Worm (Caenorhabditis elegans) whole organism, L2 larva: ENCODE measurements around the gene C02F5.10.

Source experiments
- C34F6.9 ChIP-seq: fragments of 150-350 bp; optimal IDR thresholded peaks from 2 replicates; lab custom pipeline; 2014; ENCODE audit warnings: missing biosample characterization, missing genetic modification characterization
- F13H6.1 ChIP-seq: sonication (generic microtip); optimal IDR thresholded peaks from 2 replicates; lab custom pipeline; 2016; ENCODE audit warnings: missing genetic modification characterization, missing compliant biosample characterization
- R02D3.7 ChIP-seq: fragments of 150-350 bp; optimal IDR thresholded peaks from 2 replicates; lab custom pipeline; 2014; ENCODE audit warnings: missing biosample characterization, missing genetic modification characterization
- Y55F3AM.14 ChIP-seq: fragments of 200-800 bp; sonication (Bioruptor generic); optimal IDR thresholded peaks from 2 replicates; lab custom pipeline; 2018; ENCODE audit warnings: mild to moderate bottlenecking, missing genetic modification characterization, missing compliant biosample characterization
- ZK546.5 ChIP-seq: sonication (generic microtip); optimal IDR thresholded peaks from 2 replicates; lab custom pipeline; 2017; ENCODE audit warnings: missing biosample characterization, missing genetic modification characterization
- alr-1 ChIP-seq: fragments of 150-350 bp; optimal IDR thresholded peaks from 2 replicates; lab custom pipeline; 2014; ENCODE audit warnings: missing biosample characterization, missing genetic modification characterization
- aly-2 ChIP-seq: fragments of 150-350 bp; optimal IDR thresholded peaks from 2 replicates; lab custom pipeline; 2014; ENCODE audit warnings: missing biosample characterization, missing genetic modification characterization
- ama-1 ChIP-seq: fragments of 150-350 bp; optimal IDR thresholded peaks from 2 replicates; lab custom pipeline; 2018; ENCODE audit warnings: inconsistent platforms
- blmp-1 ChIP-seq: sonication (generic microtip); optimal IDR thresholded peaks from 2 replicates; lab custom pipeline; 2017; ENCODE audit warnings: missing genetic modification characterization, mild to moderate bottlenecking, missing compliant biosample characterization, antibody characterized with exemption, moderate library complexity; ENCODE audit not compliant: insufficient read depth
- ceh-16 ChIP-seq: fragments of 150-350 bp; optimal IDR thresholded peaks from 2 replicates; lab custom pipeline; 2014; ENCODE audit warnings: missing biosample characterization, missing genetic modification characterization
- ceh-82 ChIP-seq: fragments of 150-350 bp; optimal IDR thresholded peaks from 2 replicates; lab custom pipeline; 2014; ENCODE audit warnings: missing biosample characterization, missing genetic modification characterization
- crh-2 ChIP-seq: sonication (generic microtip); optimal IDR thresholded peaks from 2 replicates; lab custom pipeline; 2017; ENCODE audit warnings: missing biosample characterization, missing genetic modification characterization
- dmd-4 ChIP-seq: sonication (generic microtip); optimal IDR thresholded peaks from 2 replicates; lab custom pipeline; 2017; ENCODE audit warnings: missing biosample characterization, missing genetic modification characterization
- egl-27 ChIP-seq: sonication (generic microtip); optimal IDR thresholded peaks from 3 replicates; lab custom pipeline; 2017; ENCODE audit warnings: missing biosample characterization, missing genetic modification reagents, missing genetic modification characterization
- elt-1 ChIP-seq: fragments of 150-350 bp; optimal IDR thresholded peaks from 2 replicates; lab custom pipeline; 2014; ENCODE audit warnings: missing biosample characterization, missing genetic modification characterization
- elt-3 ChIP-seq: sonication (generic microtip); optimal IDR thresholded peaks from 2 replicates; lab custom pipeline; 2017; ENCODE audit warnings: missing biosample characterization, missing genetic modification characterization
- fos-1 ChIP-seq: fragments of 150-350 bp; optimal IDR thresholded peaks from 2 replicates; lab custom pipeline; 2014; ENCODE audit warnings: missing biosample characterization, missing genetic modification characterization
- gmeb-1 ChIP-seq: fragments of 150-350 bp; optimal IDR thresholded peaks from 2 replicates; lab custom pipeline; 2014; ENCODE audit warnings: missing biosample characterization, missing genetic modification characterization
- lin-11 ChIP-seq: fragments of 150-350 bp; sonication (generic microtip); optimal IDR thresholded peaks from 2 replicates; lab custom pipeline; 2014; ENCODE audit warnings: missing biosample characterization, missing genetic modification characterization, inconsistent platforms, mixed read lengths
- lin-39 ChIP-seq: fragments of 150-350 bp; optimal IDR thresholded peaks from 2 replicates; lab custom pipeline; 2014; ENCODE audit warnings: missing biosample characterization, missing genetic modification reagents, missing genetic modification characterization
- lsy-2 ChIP-seq, 2 experiments: fragments of 150-350 bp in 1 of 2; sonication (generic microtip) in 1 of 2; optimal IDR thresholded peaks; 2 replicates each; lab custom pipeline; 2014 to 2017; ENCODE audit warnings: missing biosample characterization in 2 of 2, missing genetic modification characterization in 2 of 2
- mab-5 ChIP-seq: fragments of 150-350 bp; optimal IDR thresholded peaks from 2 replicates; lab custom pipeline; 2014; ENCODE audit warnings: missing biosample characterization, missing genetic modification characterization
- mbf-1 ChIP-seq: sonication (generic microtip); optimal IDR thresholded peaks from 2 replicates; lab custom pipeline; 2017; ENCODE audit warnings: missing biosample characterization, missing genetic modification characterization
- mdl-1 ChIP-seq, 2 experiments: fragments of 150-350 bp in 1 of 2; sonication (generic microtip) in 1 of 2; optimal IDR thresholded peaks; 2 replicates each; lab custom pipeline; 2017; ENCODE audit warnings: missing biosample characterization in 2 of 2, missing genetic modification characterization in 2 of 2
- nhr-10 ChIP-seq: sonication (generic microtip); optimal IDR thresholded peaks from 2 replicates; lab custom pipeline; 2017; ENCODE audit warnings: missing biosample characterization, missing genetic modification characterization
- nhr-11 ChIP-seq: fragments of 150-350 bp; optimal IDR thresholded peaks from 2 replicates; lab custom pipeline; 2014; ENCODE audit warnings: missing biosample characterization, missing genetic modification characterization
- nhr-23 ChIP-seq: fragments of 150-350 bp; optimal IDR thresholded peaks from 2 replicates; lab custom pipeline; 2014; ENCODE audit warnings: missing biosample characterization, missing genetic modification reagents, missing genetic modification characterization
- nhr-237 ChIP-seq: fragments of 150-350 bp; optimal IDR thresholded peaks from 2 replicates; lab custom pipeline; 2014; ENCODE audit warnings: missing biosample characterization, missing genetic modification characterization
- nhr-6 ChIP-seq: fragments of 150-350 bp; optimal IDR thresholded peaks from 2 replicates; lab custom pipeline; 2014; ENCODE audit warnings: missing biosample characterization, missing genetic modification characterization
- nhr-77 ChIP-seq: fragments of 150-350 bp; optimal IDR thresholded peaks from 2 replicates; lab custom pipeline; 2014; ENCODE audit warnings: missing biosample characterization, missing genetic modification characterization
- peb-1 ChIP-seq: fragments of 150-350 bp; optimal IDR thresholded peaks from 2 replicates; lab custom pipeline; 2014; ENCODE audit warnings: missing biosample characterization, missing genetic modification characterization
- sem-4 ChIP-seq: fragments of 150-350 bp; optimal IDR thresholded peaks from 2 replicates; lab custom pipeline; 2014; ENCODE audit warnings: missing biosample characterization, missing genetic modification reagents, missing genetic modification characterization
- sma-9 ChIP-seq, 2 experiments: fragments of 150-350 bp in 1 of 2; sonication (generic microtip) in 1 of 2; optimal IDR thresholded peaks; 2 replicates each; lab custom pipeline; 2014 to 2016; ENCODE audit warnings: missing genetic modification characterization in 2 of 2, mild to moderate bottlenecking in 1 of 2, missing biosample characterization in 1 of 2, missing compliant biosample characterization in 1 of 2, missing genetic modification reagents in 1 of 2, moderate library complexity in 1 of 2
- snpc-4 ChIP-seq: fragments of 150-350 bp; optimal IDR thresholded peaks from 2 replicates; lab custom pipeline; 2014; ENCODE audit warnings: missing biosample characterization, missing genetic modification characterization
- unc-39 ChIP-seq: fragments of 150-350 bp; optimal IDR thresholded peaks from 2 replicates; lab custom pipeline; 2014; ENCODE audit warnings: missing biosample characterization, missing genetic modification characterization
- unc-55 ChIP-seq: fragments of 150-350 bp; sonication (generic microtip); optimal IDR thresholded peaks from 3 replicates; lab custom pipeline; 2014; ENCODE audit warnings: missing biosample characterization, missing genetic modification reagents, missing genetic modification characterization
- ztf-1 ChIP-seq: fragments of 200-800 bp; sonication (Bioruptor generic); conservative IDR thresholded peaks from 2 replicates; pipeline ENCODE4 v1.3.6; 2022; ENCODE audit warnings: missing genetic modification characterization, missing compliant biosample characterization
- ztf-11 ChIP-seq: sonication (generic microtip); optimal IDR thresholded peaks from 2 replicates; lab custom pipeline; 2017; ENCODE audit warnings: missing biosample characterization, missing genetic modification characterization
- ztf-4 ChIP-seq: fragments of 150-350 bp; optimal IDR thresholded peaks from 2 replicates; lab custom pipeline; 2014; ENCODE audit warnings: missing biosample characterization, missing genetic modification characterization

The C02F5.10 gene

DNA sequence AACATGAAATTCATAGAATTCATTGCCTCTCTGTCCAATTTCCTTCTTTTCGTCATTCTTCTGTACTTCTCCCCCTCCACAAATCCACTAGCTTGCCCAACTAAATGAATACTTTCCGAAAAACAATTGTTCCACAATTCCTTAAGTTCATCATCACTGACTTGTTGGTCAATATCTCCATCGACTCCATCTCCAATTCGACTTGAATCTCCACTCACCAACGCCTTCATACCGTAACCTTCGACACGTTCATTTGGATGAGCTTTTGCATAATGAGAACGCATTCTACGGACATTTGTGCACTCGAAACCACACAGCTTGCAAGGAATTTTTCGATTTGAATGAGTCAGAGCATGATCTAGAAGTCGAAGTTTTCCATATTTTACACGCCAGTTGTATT, 8.3 kb downstream of the C02F5.10 start:
- TF ChIP-seq mdl-1 (tag; optimal IDR thresholded peaks at IDR 0.05; lab: Kevin White, UChicago) (no peak), ceh-16 (tag; lab: Kevin White, UChicago) (no peak), mab-5 (tag; lab: Kevin White, UChicago) (no peak), blmp-1 (tag; lab: Kevin White, UChicago) (no peak), ztf-1 (GFP tag; lab: Robert Waterston, UW) (no peak), sem-4 (tag; lab: Kevin White, UChicago) (no peak), peb-1 (tag; lab: Kevin White, UChicago) (no peak), sma-9 (GFP tag; optimal IDR thresholded peaks at IDR 0.05; lab: Kevin White, UChicago) (no peak), sma-9 (tag; optimal IDR thresholded peaks at IDR 0.05; lab: Kevin White, UChicago) (no peak)

DNA sequence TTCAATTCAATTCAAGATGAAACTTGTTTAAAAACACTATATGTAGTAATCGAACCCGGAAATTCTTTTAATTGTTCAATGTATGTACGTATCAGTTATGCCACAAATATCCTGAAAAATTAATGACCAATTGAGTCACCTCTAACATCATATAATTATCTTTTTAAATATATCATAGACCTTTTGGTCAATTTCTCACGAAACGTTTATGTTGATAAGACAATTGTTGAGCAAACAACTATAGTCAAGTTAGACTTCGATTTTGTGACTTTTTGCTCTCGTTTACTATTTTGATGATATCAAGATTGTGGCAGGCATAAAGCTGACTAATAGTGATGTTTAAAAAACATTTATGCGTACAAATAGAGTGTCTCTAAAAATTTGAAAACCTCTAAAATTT, 9.0 kb downstream of the C02F5.10 start:
- TF ChIP-seq fos-1 (tag; lab: Kevin White, UChicago) (peak; percentile 93), lin-11 (tag; lab: Kevin White, UChicago) (no peak), R02D3.7 (tag; lab: Kevin White, UChicago) (no peak), unc-55 (GFP tag; lab: Kevin White, UChicago) (no peak), ztf-11 (tag; lab: Kevin White, UChicago) (no peak), mdl-1 (tag; optimal IDR thresholded peaks at IDR 0.05; lab: Kevin White, UChicago) (no peak), F13H6.1 (tag; lab: Kevin White, UChicago) (no peak)

DNA sequence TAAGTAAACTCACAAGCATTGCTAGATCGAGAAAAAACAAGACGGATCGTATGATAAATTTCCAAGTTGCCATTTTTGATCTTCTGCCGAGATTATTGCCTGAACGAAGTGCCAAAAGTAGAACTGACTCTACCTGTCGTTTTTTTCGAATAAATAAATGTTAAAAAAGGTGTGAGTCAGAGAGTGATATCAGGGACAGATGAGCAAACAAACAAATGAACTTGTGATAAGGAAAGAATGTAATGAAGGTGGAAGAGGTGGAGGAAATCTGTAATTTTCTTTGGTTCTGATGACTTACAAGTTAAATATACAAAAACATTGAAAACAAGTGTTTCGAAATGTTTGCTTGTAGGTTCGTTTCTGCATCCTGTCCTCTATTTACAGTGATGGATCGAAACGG, 10.0 kb downstream of the C02F5.10 start, which contains the start of gene tsp-1:
Gene tsp-1, minus strand, starts transcription at position 99 of the 400 bp plus-strand sequence.
- TF ChIP-seq ceh-82 (tag; lab: Kevin White, UChicago), result no peak
- no peak for TF ChIP-seq nhr-10 (tag; lab: Kevin White, UChicago)
- peak; percentile 69 for TF ChIP-seq fos-1 (tag; lab: Kevin White, UChicago)

DNA sequence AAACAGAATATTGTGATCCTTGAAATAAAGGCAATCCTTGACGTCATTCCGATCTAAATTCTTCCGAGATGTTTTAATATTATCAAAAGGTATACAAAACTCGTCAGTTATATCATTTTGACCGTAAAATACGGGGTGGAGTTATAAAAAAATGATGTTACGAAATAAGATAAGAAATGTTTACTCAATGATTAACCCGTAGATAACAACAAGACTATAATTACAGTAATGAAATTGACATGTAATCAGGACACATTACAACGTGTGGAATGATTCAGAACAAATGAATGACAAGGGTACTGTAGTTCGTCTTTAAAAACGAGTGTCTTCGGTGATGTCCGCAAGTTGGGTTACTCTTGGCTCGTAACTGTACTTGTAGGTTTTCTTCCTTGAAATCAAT, 11.5 kb downstream of the C02F5.10 start, which contains the start of gene tsp-2:
Gene tsp-2, minus strand, starts transcription at position 109 of the 400 bp plus-strand sequence.
- peak in 1 of 2 experiments; percentile 2 for TF ChIP-seq lsy-2 (tag; optimal IDR thresholded peaks at IDR 0.05; lab: Kevin White, UChicago)
- TF ChIP-seq gmeb-1 (tag; lab: Kevin White, UChicago), result peak; percentile 3
- TF ChIP-seq nhr-23 (tag; lab: Kevin White, UChicago), result no peak
- no peak for TF ChIP-seq ama-1
- no peak for TF ChIP-seq aly-2 (tag; lab: Kevin White, UChicago)
- TF ChIP-seq fos-1 (tag; lab: Kevin White, UChicago), result peak; percentile 93
- TF ChIP-seq crh-2 (tag; lab: Kevin White, UChicago), result no peak
- no peak for TF ChIP-seq ztf-4 (tag; lab: Kevin White, UChicago)
- TF ChIP-seq lin-39 (tag; lab: Kevin White, UChicago), result no peak
- TF ChIP-seq Y55F3AM.14 (GFP tag; lab: Kevin White, UChicago), result no peak
- no peak for TF ChIP-seq mdl-1 (tag; optimal IDR thresholded peaks at IDR 0.05; lab: Kevin White, UChicago)

DNA sequence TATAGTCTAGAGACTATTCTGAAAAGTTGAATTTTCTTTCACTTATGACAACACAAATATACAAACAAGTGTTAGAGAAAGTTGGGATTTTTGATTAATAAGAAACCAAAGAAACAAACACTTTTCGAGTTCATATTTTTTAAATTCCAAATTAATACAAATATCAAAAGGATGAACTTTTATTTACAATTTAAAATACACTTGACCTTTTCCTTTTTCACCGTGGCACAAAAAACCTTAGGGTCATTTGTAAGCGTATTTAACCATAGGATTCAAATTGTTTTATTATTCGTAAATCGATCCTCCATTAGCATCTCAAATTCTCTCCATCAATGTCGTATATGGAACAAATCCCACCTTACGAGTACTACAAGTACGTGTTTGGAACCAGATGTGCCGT, 13.4 kb downstream of the C02F5.10 start, which contains the start of gene C02F5.5:
Gene C02F5.5, plus strand, starts transcription at position 301 of the 400 bp plus-strand sequence.
- no peak for TF ChIP-seq dmd-4
- no peak for TF ChIP-seq alr-1
- TF ChIP-seq nhr-10 (tag; lab: Kevin White, UChicago), result no peak
- TF ChIP-seq nhr-237, result no peak
- TF ChIP-seq ztf-11 (tag; lab: Kevin White, UChicago), result no peak
- TF ChIP-seq nhr-77 (tag; lab: Kevin White, UChicago), result no peak
- no peak for TF ChIP-seq mbf-1 (tag; lab: Kevin White, UChicago)
- no peak for TF ChIP-seq ZK546.5 (tag; lab: Kevin White, UChicago)
- no peak for TF ChIP-seq elt-1
- TF ChIP-seq, all 48 proteins: peak for 0

DNA sequence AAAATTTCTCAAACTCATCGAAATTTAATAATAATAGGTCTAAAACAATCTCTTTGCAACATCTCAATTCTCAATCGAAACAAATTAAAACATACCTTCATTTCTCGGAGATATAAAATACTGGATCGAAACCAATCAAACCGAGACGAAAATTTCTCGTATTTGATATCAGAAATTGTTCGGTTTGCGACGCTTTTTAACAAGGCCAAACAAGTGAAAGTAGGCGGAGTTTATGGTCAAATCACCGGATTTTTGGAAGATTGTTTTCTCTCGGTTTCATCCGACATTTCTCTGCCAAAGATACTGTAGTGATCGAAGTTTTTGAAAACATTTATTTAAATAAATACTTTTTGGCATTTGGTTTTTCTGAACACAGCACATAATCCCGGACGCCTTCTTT, 13.9 kb downstream of the C02F5.10 start, which contains the start of gene C02F5.14:
Gene C02F5.14, minus strand, starts transcription at position 157 of the 400 bp plus-strand sequence.
- no peak for TF ChIP-seq ztf-1 (GFP tag; lab: Robert Waterston, UW)
- no peak for TF ChIP-seq snpc-4 (tag; lab: Kevin White, UChicago)
- no peak for TF ChIP-seq ZK546.5 (tag; lab: Kevin White, UChicago)
- TF ChIP-seq nhr-11 (tag; lab: Kevin White, UChicago), result no peak
- no peak for TF ChIP-seq unc-55 (GFP tag; lab: Kevin White, UChicago)
- TF ChIP-seq unc-39 (tag; lab: Kevin White, UChicago), result no peak
- no peak for TF ChIP-seq nhr-237
- no peak for TF ChIP-seq gmeb-1 (tag; lab: Kevin White, UChicago)
- no peak for TF ChIP-seq elt-3 (tag; lab: Kevin White, UChicago)
- TF ChIP-seq egl-27 (tag; lab: Kevin White, UChicago), result no peak
- no peak for TF ChIP-seq R02D3.7 (tag; lab: Kevin White, UChicago)
- no peak for TF ChIP-seq sma-9 (GFP tag; optimal IDR thresholded peaks at IDR 0.05; lab: Kevin White, UChicago)
- no peak for TF ChIP-seq sma-9 (tag; optimal IDR thresholded peaks at IDR 0.05; lab: Kevin White, UChicago)
- TF ChIP-seq nhr-6, result no peak
- TF ChIP-seq ceh-82 (tag; lab: Kevin White, UChicago), result no peak
- no peak for TF ChIP-seq C34F6.9 (tag; lab: Kevin White, UChicago)
- TF ChIP-seq, all 48 proteins: peak for 0
